Worm (Caenorhabditis elegans): Measurements from ENCODE around the gene F25E5.16.

Gene F25E5.16

ce11 chrV:7446965-7447364 lies 8.9 kb downstream of the F25E5.16 start, which contains the start of gene F25E5.5:
Gene F25E5.5 (plus strand): TSS chrV:7447265.
- TF ChIP-seq elt-2 (tag; optimal IDR thresholded peaks at IDR 0.05) = no peak
- TF ChIP-seq blmp-1 (tag; optimal IDR thresholded peaks at IDR 0.05) = peak; percentile 17

- no peak for TF ChIP-seq efl-1 (optimal IDR thresholded peaks at IDR 0.05)
- peak in 1 of 2 experiments; percentile 58 for TF ChIP-seq efl-1 (GFP tag; optimal IDR thresholded peaks at IDR 0.05 in 1 of 2)
- TF ChIP-seq ces-1 (GFP tag; optimal IDR thresholded peaks at IDR 0.05) = no peak
These were observed 11.3 kb downstream of the F25E5.16 start, which contains the start of gene try-12 for ce11 chrV:7449303-7449827. Gene try-12 (plus strand): TSS chrV:7449353.

ce11 chrV:7451421-7451820 lies 13.3 kb downstream of the F25E5.16 start, which contains the start of gene try-11:
Gene try-11 (plus strand): TSS chrV:7451721.
- TF ChIP-seq lsy-2 (tag; optimal IDR thresholded peaks at IDR 0.05) (no peak), efl-1 (optimal IDR thresholded peaks at IDR 0.05) (no peak), efl-1 (GFP tag; optimal IDR thresholded peaks at IDR 0.05 in 1 of 2) (peak in 1 of 2 experiments; percentile 24), C16A3.4 (tag; optimal IDR thresholded peaks at IDR 0.05) (no peak)

ce11 chrV:7454236-7454635 lies 16.2 kb downstream of the F25E5.16 start, which contains the start of gene try-8:
Gene try-8 (minus strand): TSS chrV:7454336.
- TF ChIP-seq nhr-47 (tag; optimal IDR thresholded peaks at IDR 0.05) (no peak), dpl-1 (GFP tag; optimal IDR thresholded peaks at IDR 0.05) (no peak), nhr-11 (tag; optimal IDR thresholded peaks at IDR 0.05) (no peak), tbx-2 (tag; optimal IDR thresholded peaks at IDR 0.05) (no peak), jun-1 (tag; optimal IDR thresholded peaks at IDR 0.05) (no peak), sox-4 (tag; optimal IDR thresholded peaks at IDR 0.05) (no peak), fkh-4 (tag; optimal IDR thresholded peaks at IDR 0.05; ENCODE audit: borderline replicate concordance) (no peak), nhr-20 (tag; optimal IDR thresholded peaks at IDR 0.05) (no peak)

- no peak for TF ChIP-seq unc-30 (tag; optimal IDR thresholded peaks at IDR 0.05)
- no peak for TF ChIP-seq grh-1 (GFP tag; IDR thresholded peaks at IDR 0.05)
- no peak for TF ChIP-seq nhr-19 (GFP tag; conservative IDR thresholded peaks at IDR 0.05)
- TF ChIP-seq aha-1 (tag; optimal IDR thresholded peaks at IDR 0.05) = no peak
- no peak for TF ChIP-seq egl-27 (tag; optimal IDR thresholded peaks at IDR 0.05)
- TF ChIP-seq lin-35 (GFP tag; optimal IDR thresholded peaks at IDR 0.05) = no peak
- TF ChIP-seq ceh-63 (GFP tag; optimal IDR thresholded peaks at IDR 0.05) = no peak
- TF ChIP-seq jun-1 (tag; optimal IDR thresholded peaks at IDR 0.05) = no peak
- TF ChIP-seq snu-23 (GFP tag; optimal IDR thresholded peaks at IDR 0.05) = no peak
- no peak for TF ChIP-seq nhr-28 (tag; optimal IDR thresholded peaks at IDR 0.05)
- TF ChIP-seq C16A3.4 (tag; optimal IDR thresholded peaks at IDR 0.05) = no peak
- no peak for TF ChIP-seq mab-9 (GFP tag; IDR thresholded peaks at IDR 0.05)
- TF ChIP-seq nhr-237 (tag; optimal IDR thresholded peaks at IDR 0.05) = no peak
- no peak for TF ChIP-seq mep-1 (tag; optimal IDR thresholded peaks at IDR 0.05)
- no peak for TF ChIP-seq unc-130 (tag; optimal IDR thresholded peaks at IDR 0.05)
- TF ChIP-seq ces-1 (GFP tag; optimal IDR thresholded peaks at IDR 0.05) = no peak
- no peak for TF ChIP-seq ceh-90 (tag; optimal IDR thresholded peaks at IDR 0.05)
- TF ChIP-seq nhr-11 (tag; optimal IDR thresholded peaks at IDR 0.05) = no peak
These were observed 16.9 kb downstream of the F25E5.16 start, which contains the start of gene F25E5.2 for ce11 chrV:7455008-7455407. Gene F25E5.2 (plus strand): TSS chrV:7455308.

ce11 chrV:7460898-7461297 lies 22.8 kb downstream of the F25E5.16 start, which contains the start of gene srh-92:
Gene srh-92 (minus strand): TSS chrV:7460998.
- TF ChIP-seq isw-1 (GFP tag; IDR thresholded peaks at IDR 0.05) (no peak), lin-39 (tag; optimal IDR thresholded peaks at IDR 0.05) (no peak), ces-1 (GFP tag; optimal IDR thresholded peaks at IDR 0.05) (no peak), nhr-76 (tag; optimal IDR thresholded peaks at IDR 0.05) (no peak), aha-1 (tag; optimal IDR thresholded peaks at IDR 0.05) (no peak)
